Fruit fly (Drosophila melanogaster) whole organism, embryonic: ENCODE data around the gene CG14339.

Experiments
- Aef1 ChIP-seq: fragments of 200-800 bp; sonication (Bioruptor generic); IDR thresholded peaks from 3 replicates; pipeline ENCODE4 v1.3.6; 2022; ENCODE audit warnings: missing biosample characterization, missing genetic modification characterization
- CG10654 ChIP-seq: fragments of 200-800 bp; sonication (Bioruptor generic); optimal IDR thresholded peaks from 2 replicates; lab custom pipeline; 2016; ENCODE audit warnings: missing biosample characterization, missing genetic modification characterization
- CG11456 ChIP-seq: fragments of 200-800 bp; sonication (Bioruptor generic); IDR thresholded peaks from 3 replicates; pipeline ENCODE4 v1.3.6; 2022; ENCODE audit warnings: missing biosample characterization, missing genetic modification characterization
- CG11504 ChIP-seq: fragments of 200-800 bp; sonication (Bioruptor generic); optimal IDR thresholded peaks from 3 replicates; lab custom pipeline; 2019; ENCODE audit warnings: missing biosample characterization, mild to moderate bottlenecking, missing genetic modification characterization, moderate library complexity
- CG11696 ChIP-seq: fragments of 200-800 bp; sonication (Bioruptor generic); IDR thresholded peaks from 2 replicates; pipeline ENCODE4 v1.3.6; 2022; ENCODE audit warnings: missing biosample characterization, missing genetic modification characterization
- CG12659 ChIP-seq: fragments of 200-800 bp; sonication (Bioruptor generic); optimal IDR thresholded peaks from 3 replicates; lab custom pipeline; 2017; ENCODE audit warnings: mild to moderate bottlenecking, missing biosample characterization, missing genetic modification reagents, missing genetic modification characterization
- CG18011 ChIP-seq: fragments of 200-800 bp; sonication (Bioruptor generic); optimal IDR thresholded peaks from 2 replicates; lab custom pipeline; 2017; ENCODE audit warnings: missing biosample characterization, missing genetic modification characterization, mild to moderate bottlenecking, moderate library complexity, missing genotype
- CG1832 ChIP-seq: fragments of 200-800 bp; sonication (Bioruptor generic); optimal IDR thresholded peaks from 2 replicates; lab custom pipeline; 2017; ENCODE audit warnings: missing biosample characterization, mild to moderate bottlenecking, missing genetic modification characterization, inconsistent platforms
- CG2875 ChIP-seq: fragments of 200-800 bp; sonication (Bioruptor generic); optimal IDR thresholded peaks from 2 replicates; lab custom pipeline; 2017; ENCODE audit warnings: missing biosample characterization, mild to moderate bottlenecking, missing genetic modification characterization, missing genetic modification reagents
- CG30403 ChIP-seq: fragments of 200-800 bp; sonication (Bioruptor generic); optimal IDR thresholded peaks from 3 replicates; lab custom pipeline; 2016; ENCODE audit warnings: missing biosample characterization, missing genetic modification characterization
- CG3407 ChIP-seq: fragments of 200-800 bp; sonication (Bioruptor generic); optimal IDR thresholded peaks from 2 replicates; lab custom pipeline; 2018; ENCODE audit warnings: missing biosample characterization, mild to moderate bottlenecking, missing genetic modification characterization
- CG34224 ChIP-seq: fragments of 200-800 bp; sonication (Bioruptor generic); IDR thresholded peaks from 3 replicates; pipeline ENCODE4 v1.3.6; 2022; ENCODE audit warnings: missing biosample characterization, missing genetic modification characterization; ENCODE audit not compliant: partially characterized antibody
- CG3995 ChIP-seq: fragments of 200-800 bp; sonication (Bioruptor generic); optimal IDR thresholded peaks from 3 replicates; lab custom pipeline; 2016; ENCODE audit warnings: missing biosample characterization, missing genetic modification characterization
- CG4424 ChIP-seq: fragments of 200-800 bp; sonication (Bioruptor generic); optimal IDR thresholded peaks from 3 replicates; lab custom pipeline; 2016; ENCODE audit warnings: missing biosample characterization, missing genetic modification characterization
- CG8290 ChIP-seq, 3 experiments: fragments of 200-800 bp; sonication (Bioruptor generic); optimal IDR thresholded peaks; 2 replicates each; lab custom pipeline; 2016 to 2019; ENCODE audit warnings: missing biosample characterization in 3 of 3, missing genetic modification characterization in 3 of 3, mild to moderate bottlenecking in 2 of 3, moderate library complexity in 1 of 3
- CG8359 ChIP-seq: fragments of 200-800 bp; sonication (Bioruptor generic); optimal IDR thresholded peaks from 2 replicates; lab custom pipeline; 2017; ENCODE audit warnings: missing biosample characterization, mild to moderate bottlenecking, missing genetic modification characterization, borderline replicate concordance
- CG8478 ChIP-seq: fragments of >200 bp; optimal IDR thresholded peaks from 2 replicates; lab custom pipeline; 2018
- CG8924 ChIP-seq: fragments of 200-800 bp; optimal IDR thresholded peaks from 3 replicates; lab custom pipeline; 2019; ENCODE audit warnings: missing biosample characterization, mild to moderate bottlenecking, missing genetic modification characterization, moderate library complexity
- CrebB ChIP-seq: fragments of 200-800 bp; sonication (Bioruptor generic); optimal IDR thresholded peaks from 3 replicates; lab custom pipeline; 2018; ENCODE audit warnings: missing biosample characterization, mild to moderate bottlenecking, missing genetic modification characterization
- Fer2 ChIP-seq: fragments of 200-800 bp; sonication (Bioruptor generic); optimal IDR thresholded peaks from 2 replicates; lab custom pipeline; 2018; ENCODE audit warnings: missing biosample characterization, mild to moderate bottlenecking, missing genetic modification characterization, moderate library complexity
- HLH4C ChIP-seq: fragments of 200-800 bp; sonication (Bioruptor generic); IDR thresholded peaks from 3 replicates; pipeline ENCODE4 v1.3.6; 2022; ENCODE audit warnings: missing biosample characterization, missing genetic modification characterization; ENCODE audit not compliant: partially characterized antibody
- HLHmδ ChIP-seq: fragments of 200-800 bp; sonication (Bioruptor generic); optimal IDR thresholded peaks from 2 replicates; lab custom pipeline; 2018; ENCODE audit warnings: missing biosample characterization, mild to moderate bottlenecking, missing genetic modification characterization, moderate library complexity
- HmgZ ChIP-seq: fragments of 200-800 bp; sonication (Bioruptor generic); optimal IDR thresholded peaks from 2 replicates; lab custom pipeline; 2018; ENCODE audit warnings: missing biosample characterization, mild to moderate bottlenecking, missing genetic modification characterization
- Med ChIP-seq: fragments of 200-800 bp; sonication (Bioruptor generic); peaks from one replicate; lab custom pipeline; 2016; ENCODE audit warnings: missing biosample characterization, missing genetic modification characterization, mild to moderate bottlenecking, inconsistent platforms, moderate library complexity
- NK7.1 ChIP-seq: fragments of 200-800 bp; sonication (Bioruptor generic); optimal IDR thresholded peaks from 3 replicates; lab custom pipeline; 2016; ENCODE audit warnings: missing biosample characterization, missing genetic modification characterization
- NfI ChIP-seq: fragments of 200-800 bp; sonication (Bioruptor generic); optimal IDR thresholded peaks from 3 replicates; lab custom pipeline; 2018; ENCODE audit warnings: missing biosample characterization, mild to moderate bottlenecking, missing genetic modification characterization, moderate library complexity
- Opbp ChIP-seq: fragments of 200-800 bp; sonication (Bioruptor generic); IDR thresholded peaks from 3 replicates; pipeline ENCODE4 v1.3.6; 2022; ENCODE audit warnings: missing biosample characterization, missing genetic modification characterization; ENCODE audit not compliant: partially characterized antibody
- Trl ChIP-seq, 3 experiments: fragments of >200 bp in 2 of 3; fragments of 200-800 bp in 1 of 3; sonication (Bioruptor generic) in 1 of 3; optimal IDR thresholded peaks; 2 replicates in 1 of 3; 3 replicates in 2 of 3; lab custom pipeline; 2016 to 2017; ENCODE audit warnings: missing biosample characterization in 1 of 3, missing genetic modification characterization in 1 of 3
- abd-A ChIP-seq: fragments of 200-800 bp; sonication (Bioruptor generic); optimal IDR thresholded peaks from 3 replicates; lab custom pipeline; 2019; ENCODE audit warnings: missing biosample characterization, mild to moderate bottlenecking, missing genetic modification characterization, moderate library complexity
- amos ChIP-seq: fragments of 200-800 bp; sonication (Bioruptor generic); IDR thresholded peaks from 2 replicates; pipeline ENCODE4 v1.3.6; 2022; ENCODE audit warnings: missing biosample characterization, missing genetic modification characterization; ENCODE audit not compliant: partially characterized antibody
- bsh ChIP-seq, 2 experiments: fragments of 200-800 bp; sonication (Bioruptor generic); optimal IDR thresholded peaks; 2 replicates each; lab custom pipeline; 2017 to 2018; ENCODE audit warnings: mild to moderate bottlenecking in 2 of 2, missing biosample characterization in 2 of 2, missing genetic modification characterization in 2 of 2, moderate library complexity in 1 of 2
- chm ChIP-seq: fragments of 200-800 bp; sonication (Bioruptor generic); IDR thresholded peaks from 2 replicates; pipeline ENCODE4 v1.3.6; 2022; ENCODE audit warnings: missing biosample characterization, missing genetic modification characterization
- chn ChIP-seq: fragments of 200-800 bp; sonication (Bioruptor generic); optimal IDR thresholded peaks from 2 replicates; lab custom pipeline; 2016; ENCODE audit warnings: missing biosample characterization, missing genetic modification characterization
- ci ChIP-seq: fragments of 200-800 bp; sonication (Bioruptor generic); IDR thresholded peaks from 3 replicates; pipeline ENCODE4 v1.3.6; 2022; ENCODE audit warnings: missing biosample characterization, missing genetic modification characterization
- crp ChIP-seq, 2 experiments: fragments of 200-800 bp; sonication (Bioruptor generic); optimal IDR thresholded peaks; 2 replicates in 1 of 2; 3 replicates in 1 of 2; lab custom pipeline; 2017; ENCODE audit warnings: missing biosample characterization in 2 of 2, missing genetic modification characterization in 2 of 2, mild to moderate bottlenecking in 1 of 2, moderate library complexity in 1 of 2
- inv ChIP-seq: fragments of 200-800 bp; sonication (Bioruptor generic); IDR thresholded peaks from 2 replicates; pipeline ENCODE4 v1.3.6; 2022; ENCODE audit warnings: missing biosample characterization, missing genetic modification characterization; ENCODE audit not compliant: partially characterized antibody
- ken ChIP-seq: fragments of 200-800 bp; sonication (Bioruptor generic); IDR thresholded peaks from 3 replicates; pipeline ENCODE4 v1.3.6; 2022; ENCODE audit warnings: missing biosample characterization, missing genetic modification characterization
- lab ChIP-seq: fragments of 200-800 bp; sonication (Bioruptor generic); optimal IDR thresholded peaks from 3 replicates; lab custom pipeline; 2017; ENCODE audit warnings: missing biosample characterization, missing genetic modification characterization, mild to moderate bottlenecking, moderate library complexity, missing genetic modification reagents
- lilli ChIP-seq: fragments of 200-800 bp; sonication (Bioruptor generic); optimal IDR thresholded peaks from 3 replicates; lab custom pipeline; 2016; ENCODE audit warnings: missing biosample characterization, missing genetic modification characterization
- lola ChIP-seq, 3 experiments: fragments of >200 bp in 2 of 3; fragments of 200-800 bp in 1 of 3; sonication (Bioruptor generic) in 1 of 3; optimal IDR thresholded peaks; 2 replicates each; lab custom pipeline; 2017 to 2019; ENCODE audit warnings: missing biosample characterization in 3 of 3, missing genetic modification characterization in 3 of 3, mild to moderate bottlenecking in 1 of 3, moderate library complexity in 1 of 3
- mirr ChIP-seq: fragments of 200-800 bp; sonication (Bioruptor generic); optimal IDR thresholded peaks from 3 replicates; lab custom pipeline; 2018; ENCODE audit warnings: missing biosample characterization, mild to moderate bottlenecking, missing genetic modification characterization
- org-1 ChIP-seq: fragments of 200-800 bp; sonication (Bioruptor generic); optimal IDR thresholded peaks from 2 replicates; lab custom pipeline; 2017; ENCODE audit warnings: missing biosample characterization, missing genetic modification characterization
- sd ChIP-seq: fragments of 200-800 bp; sonication (Bioruptor generic); optimal IDR thresholded peaks from 3 replicates; lab custom pipeline; 2018; ENCODE audit warnings: missing biosample characterization, mild to moderate bottlenecking, missing genetic modification characterization, moderate library complexity
- sens ChIP-seq: fragments of 200-800 bp; sonication (Bioruptor generic); peaks from one replicate; lab custom pipeline; 2016; ENCODE audit warnings: missing biosample characterization, missing genetic modification characterization
- sqz ChIP-seq: fragments of 200-800 bp; sonication (Bioruptor generic); optimal IDR thresholded peaks from 3 replicates; lab custom pipeline; 2018; ENCODE audit warnings: missing biosample characterization, mild to moderate bottlenecking, missing genetic modification characterization
- tup ChIP-seq: fragments of 200-800 bp; sonication (Bioruptor generic); optimal IDR thresholded peaks from 2 replicates; lab custom pipeline; 2016; ENCODE audit warnings: missing biosample characterization, mild to moderate bottlenecking, missing genetic modification characterization, moderate library complexity
- tx ChIP-seq: fragments of 200-800 bp; sonication (Bioruptor generic); optimal IDR thresholded peaks from 2 replicates; lab custom pipeline; 2016; ENCODE audit warnings: missing biosample characterization, missing genetic modification characterization
- vvl ChIP-seq: fragments of 200-800 bp; sonication (Bioruptor generic); IDR thresholded peaks from 2 replicates; pipeline ENCODE4 v1.3.6; 2022; ENCODE audit warnings: missing biosample characterization, missing genetic modification characterization
- zf30C ChIP-seq: fragments of 200-800 bp; sonication (Bioruptor generic); optimal IDR thresholded peaks from 3 replicates; lab custom pipeline; 2018; ENCODE audit warnings: missing biosample characterization, mild to moderate bottlenecking, missing genetic modification characterization

The CG14339 gene

DNA sequence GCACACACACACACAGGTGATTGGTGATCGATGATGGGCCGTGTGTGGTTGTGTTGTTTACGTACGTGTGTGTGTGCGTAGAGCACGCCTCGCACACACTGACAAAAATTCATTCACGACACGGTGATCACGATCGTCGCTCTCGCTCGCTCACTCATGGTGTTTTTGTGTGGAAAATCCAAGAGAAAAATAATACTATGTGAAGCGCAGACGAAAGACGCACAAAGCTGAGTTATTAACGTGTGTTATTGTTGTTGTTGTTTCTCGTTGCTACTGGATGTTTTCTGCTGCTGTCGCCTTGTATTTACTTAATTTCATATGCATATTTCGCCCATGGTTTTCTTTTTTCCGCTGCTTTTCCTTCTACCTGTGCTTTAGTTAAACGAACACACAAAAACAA lies 31.3 kb upstream of the CG14339 start (continued):
- TF ChIP-seq Opbp (GFP tag; lab: Robert Waterston, UW) (0 out of 3 replicates have a peak, but pooled peaks have one; percentile 3), lola (GFP tag; optimal IDR thresholded peaks at IDR 0.05; lab: Kevin White, UChicago) (peak in 1 of 3 experiments; percentile 58), Med (GFP tag; lab: Kevin White, UChicago) (peak; percentile 53), NK7.1 (GFP tag; lab: Kevin White, UChicago) (peak; percentile 1), ci (peak; percentile 50; the same call in 1 of the 3 replicates), NfI (GFP tag; lab: Kevin White, UChicago) (no peak), CG1832 (GFP tag; lab: Kevin White, UChicago) (peak; percentile 12), HmgZ (peak; percentile 32), mirr (peak; percentile 23), CG34224 (GFP tag; lab: Robert Waterston, UW) (no peak), vvl (GFP tag; lab: Robert Waterston, UW) (peak; percentile 36; the same call in 1 of the 2 replicates), CG11504 (peak; percentile 52), CG11456 (GFP tag; lab: Robert Waterston, UW) (no peak), Aef1 (GFP tag; lab: Robert Waterston, UW) (peak; percentile 34; the same call in 1 of the 3 replicates), Trl (optimal IDR thresholded peaks at IDR 0.05; lab: Kevin White, UChicago) (peak in 1 of 2 experiments; percentile 60), Trl (GFP tag; optimal IDR thresholded peaks at IDR 0.05; lab: Kevin White, UChicago) (no peak), CG8478 (lab: Kevin White, UChicago) (peak; percentile 91), Fer2 (no peak), CG8924 (tag; lab: Kevin White, UChicago) (peak; percentile 43), lab (GFP tag; lab: Kevin White, UChicago) (peak; percentile 38), CG11696 (GFP tag; lab: Robert Waterston, UW) (no peak), CG3995 (GFP tag; lab: Kevin White, UChicago) (peak; percentile 84), sd (tag; lab: Kevin White, UChicago) (peak; percentile 73), amos (peak; percentile 42; the same call in 1 of the 2 replicates), abd-A (peak; percentile 6), zf30C (GFP tag; lab: Kevin White, UChicago) (peak; percentile 61), chm (peak; percentile 36; the same call in 1 of the 2 replicates), crp (GFP tag; optimal IDR thresholded peaks at IDR 0.05; lab: Kevin White, UChicago) (no peak), HLHmδ (peak; percentile 62)

DNA sequence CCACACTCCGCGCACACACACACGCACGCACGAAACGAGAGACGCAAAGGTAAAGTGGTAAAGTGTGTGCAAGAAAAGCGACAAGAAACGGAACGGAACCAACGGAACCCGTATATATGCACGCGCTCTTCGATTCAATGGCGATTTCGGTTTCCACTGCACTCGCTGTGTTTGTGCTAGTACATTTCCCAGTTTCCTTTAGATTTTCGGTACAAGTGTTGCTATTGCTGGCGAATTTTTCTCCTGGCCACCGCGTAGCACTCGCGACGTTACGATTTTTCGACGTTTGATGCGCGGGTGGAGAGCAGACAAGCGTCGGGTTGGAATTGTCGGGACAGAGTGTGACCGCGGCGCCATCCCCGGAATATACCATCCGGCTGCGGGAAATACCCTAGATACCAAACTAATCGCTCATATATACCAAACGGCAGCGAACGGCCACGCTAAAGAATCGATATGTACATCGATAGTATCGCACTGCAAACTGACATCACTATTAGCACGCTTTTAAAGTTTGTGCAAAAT lies 30.8 kb upstream of the CG14339 start, which contains the start of the genes S and ast:
Gene S, minus strand, starts transcription at position 347 of the 525 bp plus-strand sequence.
Gene ast, plus strand, starts transcription at position 480 of the 525 bp plus-strand sequence.
- TF ChIP-seq sens (GFP tag; lab: Kevin White, UChicago) (peak; percentile 66), CG2875 (peak; percentile 28), sqz (GFP tag; lab: Kevin White, UChicago) (no peak), tup (GFP tag; lab: Kevin White, UChicago) (no peak), ken (no peak), org-1 (GFP tag; lab: Kevin White, UChicago) (no peak), CG4424 (no peak), CG18011 (GFP tag; lab: Kevin White, UChicago) (no peak), tx (GFP tag; lab: Kevin White, UChicago) (no peak), HLH4C (GFP tag; lab: Robert Waterston, UW) (peak; percentile 91), CG10654 (GFP tag; lab: Kevin White, UChicago) (no peak), CG3407 (GFP tag; lab: Kevin White, UChicago) (no peak), CrebB (tag; lab: Kevin White, UChicago) (peak; percentile 59), lilli (no peak), CG8290 (GFP tag; optimal IDR thresholded peaks at IDR 0.05; lab: Kevin White, UChicago) (peak; percentile 37), CG8290 (tag; optimal IDR thresholded peaks at IDR 0.05; lab: Kevin White, UChicago) (no peak), bsh (GFP tag; optimal IDR thresholded peaks at IDR 0.05; lab: Kevin White, UChicago) (peak in 1 of 2 experiments; percentile 31), CG30403 (GFP tag; lab: Kevin White, UChicago) (no peak), CG12659 (peak; percentile 85), inv (GFP tag; lab: Robert Waterston, UW) (peak; percentile 97), chn (peak; percentile 52), CG8359 (no peak)
